Fruit fly (Drosophila melanogaster): ENCODE data around the gene Brr2.
A peak's percentile ranks its signal among the peaks of the same experiment; 100 is the strongest.

The Brr2 gene

DNA sequence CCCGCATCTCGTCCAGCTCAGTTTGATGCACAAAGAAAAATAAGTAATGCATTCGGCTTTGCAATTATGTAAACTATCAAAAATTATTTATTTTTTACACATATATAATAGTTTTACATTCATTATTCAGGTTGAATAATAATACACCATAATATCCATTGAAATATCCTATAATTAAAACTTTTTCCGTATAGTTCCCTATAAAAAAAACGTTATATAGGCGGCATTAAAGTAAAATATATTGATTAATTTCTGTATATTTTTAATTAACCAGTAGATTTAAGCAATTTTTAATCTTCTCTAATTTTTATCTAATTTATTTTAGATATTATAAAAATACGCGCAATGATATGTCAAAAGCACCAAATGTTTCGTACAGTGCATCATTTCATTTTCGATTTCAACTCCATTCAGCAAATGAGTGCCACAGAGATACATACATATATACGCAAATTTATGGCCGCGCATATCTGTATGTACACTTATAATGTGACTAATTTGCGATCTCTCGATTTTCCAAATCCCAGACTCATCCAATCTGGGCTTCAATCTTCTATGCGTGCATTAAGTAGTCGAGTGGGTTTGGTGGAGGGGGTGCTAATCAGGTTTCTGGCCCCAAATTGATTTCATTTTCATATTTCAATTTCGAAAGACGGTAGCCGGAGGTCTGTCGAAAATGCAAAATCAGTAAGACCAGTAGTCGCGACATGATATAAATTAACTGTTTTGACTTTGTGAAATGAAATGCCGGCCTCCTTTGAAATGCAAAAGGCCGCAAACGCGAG lies 45.7 kb upstream of the Brr2 start (continued):
- peak in 1 of 2 experiments; percentile 55 for TF ChIP-seq Hr51 (GFP tag; optimal IDR thresholded peaks at IDR 0.05)
- TF ChIP-seq CG42726 (GFP tag; IDR thresholded peaks at IDR 0.05; ENCODE audit: partially characterized antibody), result no peak
- no peak for TF ChIP-seq lbe (GFP tag; optimal IDR thresholded peaks at IDR 0.05)
- TF ChIP-seq dmrt99B (tag; optimal IDR thresholded peaks at IDR 0.05), result peak; percentile 39
- no peak for TF ChIP-seq Fer1 (GFP tag; optimal IDR thresholded peaks at IDR 0.05)
- no peak for TF ChIP-seq mld (GFP tag; IDR thresholded peaks at IDR 0.05; ENCODE audit: partially characterized antibody)
- no peak for TF ChIP-seq CG10462 (GFP tag; optimal IDR thresholded peaks at IDR 0.05)
- peak; percentile 29 for TF ChIP-seq Sox102F (GFP tag; optimal IDR thresholded peaks at IDR 0.05)
- TF ChIP-seq CG32767 (GFP tag; IDR thresholded peaks at IDR 0.05), result no peak
- no peak for TF ChIP-seq vnd (GFP tag; IDR thresholded peaks at IDR 0.05; ENCODE audit: partially characterized antibody)
- TF ChIP-seq crol (GFP tag; IDR thresholded peaks at IDR 0.05), result no peak
- TF ChIP-seq CG7839 (tag; optimal IDR thresholded peaks at IDR 0.05), result peak; percentile 29
- no peak for TF ChIP-seq jumu (GFP tag; optimal IDR thresholded peaks at IDR 0.05)
- TF ChIP-seq CG10147 (GFP tag; optimal IDR thresholded peaks at IDR 0.05), result no peak
- no peak for TF ChIP-seq Dll (GFP tag; IDR thresholded peaks at IDR 0.05; ENCODE audit: partially characterized antibody)
- no peak for TF ChIP-seq gsb (GFP tag; IDR thresholded peaks at IDR 0.05)
- TF ChIP-seq CG2678 (tag; optimal IDR thresholded peaks at IDR 0.05), result peak; percentile 50
- no peak for TF ChIP-seq toy (GFP tag; IDR thresholded peaks at IDR 0.05)
- TF ChIP-seq Sin3A (optimal IDR thresholded peaks at IDR 0.05), result no peak
- no peak for TF ChIP-seq CG6175 (GFP tag; IDR thresholded peaks at IDR 0.05)
- no peak for TF ChIP-seq CG3163 (GFP tag; optimal IDR thresholded peaks at IDR 0.05)
- no peak for TF ChIP-seq cg (GFP tag; optimal IDR thresholded peaks at IDR 0.05)
- no peak for TF ChIP-seq CG17328 (GFP tag; IDR thresholded peaks at IDR 0.05)
- no peak for TF ChIP-seq prd (optimal IDR thresholded peaks at IDR 0.05)
- TF ChIP-seq prd (GFP tag; IDR thresholded peaks at IDR 0.05), result no peak
- no peak for TF ChIP-seq run (tag; optimal IDR thresholded peaks at IDR 0.05)
- no peak for TF ChIP-seq fd3F (GFP tag; optimal IDR thresholded peaks at IDR 0.05)
- no peak for TF ChIP-seq chn (GFP tag; optimal IDR thresholded peaks at IDR 0.05)
- no peak for TF ChIP-seq Lim3 (GFP tag; IDR thresholded peaks at IDR 0.05)
- TF ChIP-seq tgo (GFP tag; IDR thresholded peaks at IDR 0.05), result no peak; the same call in 2 of the 3 replicates
- peak; percentile 56 for TF ChIP-seq CG12391 (tag; optimal IDR thresholded peaks at IDR 0.05)
- TF ChIP-seq cwo (GFP tag; optimal IDR thresholded peaks at IDR 0.05), result no peak
- TF ChIP-seq Med (GFP tag), result no peak
- TF ChIP-seq Hsf (GFP tag; optimal IDR thresholded peaks at IDR 0.05), result no peak
- no peak for TF ChIP-seq Dip3 (GFP tag; optimal IDR thresholded peaks at IDR 0.05)
- TF ChIP-seq psq (GFP tag; optimal IDR thresholded peaks at IDR 0.05), result no peak
- no peak for TF ChIP-seq CG10209 (GFP tag; optimal IDR thresholded peaks at IDR 0.05)
- no peak for TF ChIP-seq nerfin-2 (GFP tag; IDR thresholded peaks at IDR 0.05; ENCODE audit: partially characterized antibody)
- TF ChIP-seq Drgx (GFP tag; IDR thresholded peaks at IDR 0.05), result no peak
- no peak for TF ChIP-seq sc (optimal IDR thresholded peaks at IDR 0.05)
- TF ChIP-seq sc (GFP tag; optimal IDR thresholded peaks at IDR 0.05), result no peak
- TF ChIP-seq Bdp1 (GFP tag; optimal IDR thresholded peaks at IDR 0.05), result no peak
- TF ChIP-seq so (GFP tag; IDR thresholded peaks at IDR 0.05), result no peak
- TF ChIP-seq nmo (GFP tag; optimal IDR thresholded peaks at IDR 0.05), result peak; percentile 46
- no peak for TF ChIP-seq wdn (GFP tag; IDR thresholded peaks at IDR 0.05)
- no peak for TF ChIP-seq stc (GFP tag; IDR thresholded peaks at IDR 0.05)
- TF ChIP-seq CG33213 (GFP tag; optimal IDR thresholded peaks at IDR 0.05), result no peak
- TF ChIP-seq CG11085 (GFP tag; IDR thresholded peaks at IDR 0.05), result no peak
- TF ChIP-seq pzg (GFP tag; optimal IDR thresholded peaks at IDR 0.05), result no peak
- no peak for TF ChIP-seq ac (GFP tag; optimal IDR thresholded peaks at IDR 0.05)
- no peak for TF ChIP-seq mirr (GFP tag; optimal IDR thresholded peaks at IDR 0.05)
